Fruit fly (Drosophila melanogaster): ENCODE results near the gene Pp2B-14D.

Pp2B-14D gene

DNA sequence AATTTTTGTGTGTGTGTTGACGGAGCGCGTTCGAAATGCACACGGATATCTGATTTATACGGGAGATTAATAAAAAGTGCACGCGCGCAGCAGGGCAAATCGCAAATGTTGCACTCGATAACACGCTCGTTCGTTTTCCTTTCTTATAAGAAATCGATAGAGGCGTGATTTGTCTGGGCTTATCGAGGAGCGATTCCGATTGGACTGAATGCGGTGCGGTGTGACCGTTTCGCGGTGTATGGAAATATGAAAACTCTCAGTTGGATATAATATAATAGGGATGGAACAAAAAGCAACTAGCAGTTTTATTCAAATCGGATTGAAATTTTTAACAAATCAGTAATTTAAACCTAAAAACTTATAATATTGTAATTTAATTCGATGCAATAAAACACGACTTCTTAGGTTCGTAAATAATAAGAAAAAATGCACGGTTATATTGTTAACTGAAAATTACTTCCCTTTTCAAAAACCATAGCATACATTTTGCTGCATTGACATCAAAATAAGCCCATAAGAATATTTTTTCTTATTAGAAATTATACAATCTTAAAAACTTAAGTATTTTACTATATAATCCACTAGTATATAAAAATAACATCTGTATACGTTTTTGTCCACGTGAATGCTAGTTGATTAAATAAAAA, 27.3 kb upstream of the Pp2B-14D start, which contains the start of gene CanA-14F (continued):
- TF ChIP-seq CG11695 (GFP tag; IDR thresholded peaks at IDR 0.05) (no peak), ftz-f1 (GFP tag; optimal IDR thresholded peaks at IDR 0.05) (no peak), CG13287 (GFP tag; IDR thresholded peaks at IDR 0.05; ENCODE audit: partially characterized antibody) (peak; percentile 58), Mrtf (GFP tag; IDR thresholded peaks at IDR 0.05) (no peak), ara (GFP tag; IDR thresholded peaks at IDR 0.05) (no peak), CG17568 (GFP tag; optimal IDR thresholded peaks at IDR 0.05) (no peak), HmgD (GFP tag; optimal IDR thresholded peaks at IDR 0.05) (no peak), ken (GFP tag; IDR thresholded peaks at IDR 0.05) (no peak), Dp (GFP tag; optimal IDR thresholded peaks at IDR 0.05) (peak; percentile 21), mld (GFP tag; IDR thresholded peaks at IDR 0.05; ENCODE audit: partially characterized antibody) (peak; percentile 65; the same call in 1 of the 3 replicates), sna (GFP tag; IDR thresholded peaks at IDR 0.05; ENCODE audit: partially characterized antibody) (peak; percentile 64), CG7839 (tag; optimal IDR thresholded peaks at IDR 0.05) (no peak), ttk (GFP tag; IDR thresholded peaks at IDR 0.05) (no peak), bowl (GFP tag; IDR thresholded peaks at IDR 0.05) (no peak), pfk (GFP tag; optimal IDR thresholded peaks at IDR 0.05) (no peak), HLHmδ (GFP tag; optimal IDR thresholded peaks at IDR 0.05) (no peak), br (optimal IDR thresholded peaks at IDR 0.05) (no peak), PHDP (tag; optimal IDR thresholded peaks at IDR 0.05) (no peak), Kr (GFP tag; optimal IDR thresholded peaks at IDR 0.05) (no peak), dmrt99B (tag; optimal IDR thresholded peaks at IDR 0.05) (no peak), da (GFP tag; optimal IDR thresholded peaks at IDR 0.05) (no peak), CG12071 (GFP tag; optimal IDR thresholded peaks at IDR 0.05) (no peak), Sox100B (GFP tag; optimal IDR thresholded peaks at IDR 0.05) (no peak), nerfin-2 (GFP tag; IDR thresholded peaks at IDR 0.05; ENCODE audit: partially characterized antibody) (peak; percentile 61), Hr78 (GFP tag; optimal IDR thresholded peaks at IDR 0.05) (no peak), dan (GFP tag; IDR thresholded peaks at IDR 0.05) (no peak), gcm2 (GFP tag; optimal IDR thresholded peaks at IDR 0.05) (no peak), CTCF (GFP tag; optimal IDR thresholded peaks at IDR 0.05) (peak; percentile 19), TFAM (GFP tag; optimal IDR thresholded peaks at IDR 0.05) (no peak), CG3995 (GFP tag; optimal IDR thresholded peaks at IDR 0.05) (peak; percentile 65), HLH3B (GFP tag; IDR thresholded peaks at IDR 0.05) (no peak), CG13296 (GFP tag; optimal IDR thresholded peaks at IDR 0.05) (no peak), Gug (GFP tag; IDR thresholded peaks at IDR 0.05) (no peak), fd96Cb (tag; optimal IDR thresholded peaks at IDR 0.05) (no peak), Fer2 (tag; optimal IDR thresholded peaks at IDR 0.05) (no peak), Camta (GFP tag; optimal IDR thresholded peaks at IDR 0.05) (no peak), ro (GFP tag; IDR thresholded peaks at IDR 0.05) (no peak), Dll (GFP tag; IDR thresholded peaks at IDR 0.05; ENCODE audit: partially characterized antibody) (peak; percentile 14; the same call in 1 of the 4 replicates), Rfx (GFP tag; IDR thresholded peaks at IDR 0.05) (0 out of 2 replicates have a peak, but pooled peaks have one; percentile 15), Max (GFP tag; optimal IDR thresholded peaks at IDR 0.05) (no peak), MTF-1 (GFP tag; optimal IDR thresholded peaks at IDR 0.05; ENCODE audit: borderline replicate concordance) (no peak), Hr3 (GFP tag; optimal IDR thresholded peaks at IDR 0.05) (no peak), tna (GFP tag; IDR thresholded peaks at IDR 0.05; ENCODE audit: partially characterized antibody) (peak; percentile 79), HLH4C (GFP tag; IDR thresholded peaks at IDR 0.05; ENCODE audit: partially characterized antibody) (peak; percentile 72), CG12155 (GFP tag; optimal IDR thresholded peaks at IDR 0.05) (no peak), Dip2 (GFP tag; IDR thresholded peaks at IDR 0.05) (no peak), CHES-1-like (GFP tag; optimal IDR thresholded peaks at IDR 0.05) (no peak)

Measured in whole organism, embryonic.